Fruit fly (Drosophila melanogaster): Measurements from ENCODE around the gene CG32152.
A peak's percentile ranks its signal among the peaks of the same experiment; 100 is the strongest.

Gene CG32152

DNA sequence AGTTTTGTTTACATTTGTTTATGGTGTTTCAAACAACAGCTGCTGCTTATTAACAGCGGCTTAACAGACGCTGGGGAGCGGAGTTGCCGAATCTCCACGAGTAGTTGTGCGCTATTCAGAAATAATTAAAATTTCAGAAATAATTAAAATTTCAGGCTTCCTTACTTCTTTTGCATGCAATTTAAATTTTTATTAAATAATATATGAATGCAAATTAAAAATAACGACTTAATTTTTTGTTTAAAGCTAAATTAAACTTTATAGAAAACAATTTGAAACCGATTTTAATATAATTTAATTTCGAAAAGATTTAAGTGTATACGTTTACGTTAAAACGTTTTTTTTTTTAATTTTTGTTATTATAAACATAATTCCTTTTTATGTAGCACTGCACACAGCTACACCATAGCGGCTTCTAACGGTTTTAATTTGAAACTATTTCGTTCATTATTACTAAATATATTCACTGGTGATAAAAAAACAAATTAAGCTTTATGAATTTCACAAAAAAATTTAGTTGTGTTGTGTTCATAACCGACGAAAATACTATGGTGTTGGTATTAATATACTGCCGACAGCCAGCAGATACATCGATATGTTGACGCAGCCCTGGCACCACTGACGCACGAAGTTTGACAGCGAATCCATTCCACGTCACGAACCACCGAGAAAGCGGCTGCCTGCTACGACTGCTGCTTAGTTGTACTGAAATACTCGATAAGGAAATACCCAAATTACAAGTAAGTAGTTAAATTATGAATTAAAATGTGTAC is 14.7 kb downstream of the CG32152 start, which contains the start of gene SsRbeta:
SsRbeta (plus strand) TSS at position 645 of the 773 bp plus-strand sequence.
- TF ChIP-seq row (GFP tag; IDR thresholded peaks at IDR 0.05) (peak; percentile 74), tx (GFP tag; optimal IDR thresholded peaks at IDR 0.05) (no peak), esg (GFP tag; conservative IDR thresholded peaks at IDR 0.05) (peak; percentile 41), CG7786 (GFP tag; optimal IDR thresholded peaks at IDR 0.05) (no peak), CG4424 (GFP tag; optimal IDR thresholded peaks at IDR 0.05) (peak; percentile 48), Nf-YA (GFP tag; IDR thresholded peaks at IDR 0.05) (0 out of 2 replicates have a peak, but pooled peaks have one; percentile 11), luna (GFP tag; optimal IDR thresholded peaks at IDR 0.05) (no peak), Dll (GFP tag; IDR thresholded peaks at IDR 0.05; ENCODE audit: partially characterized antibody) (peak; percentile 67), inv (GFP tag; IDR thresholded peaks at IDR 0.05; ENCODE audit: partially characterized antibody) (peak; percentile 64; the same call in 1 of the 2 replicates), CG6689 (GFP tag; IDR thresholded peaks at IDR 0.05) (peak; percentile 43), bigmax (GFP tag; optimal IDR thresholded peaks at IDR 0.05) (peak; percentile 17), Ada2b (GFP tag; IDR thresholded peaks at IDR 0.05) (peak; percentile 38; the same call in 1 of the 2 replicates), cas (GFP tag; IDR thresholded peaks at IDR 0.05) (no peak), vvl (GFP tag; IDR thresholded peaks at IDR 0.05) (peak; percentile 32), Ptx1 (GFP tag; IDR thresholded peaks at IDR 0.05) (peak; percentile 4; the same call in 1 of the 2 replicates), CG6654 (GFP tag; optimal IDR thresholded peaks at IDR 0.05) (no peak), CG4328 (GFP tag; optimal IDR thresholded peaks at IDR 0.05) (peak; percentile 44), dmrt11E (tag; optimal IDR thresholded peaks at IDR 0.05) (peak; percentile 38), CG10979 (tag; optimal IDR thresholded peaks at IDR 0.05) (no peak), CG2202 (tag; optimal IDR thresholded peaks at IDR 0.05) (no peak), Rx (GFP tag; IDR thresholded peaks at IDR 0.05) (peak; percentile 46), aop (GFP tag; IDR thresholded peaks at IDR 0.05) (0 out of 2 replicates have a peak, but pooled peaks have one; percentile 4), CG7963 (GFP tag; IDR thresholded peaks at IDR 0.05; ENCODE audit: partially characterized antibody) (no peak), pnt (GFP tag; optimal IDR thresholded peaks at IDR 0.05) (no peak), Meics (GFP tag; optimal IDR thresholded peaks at IDR 0.05) (peak; percentile 43), lov (optimal IDR thresholded peaks at IDR 0.05) (no peak), lov (GFP tag; IDR thresholded peaks at IDR 0.05) (0 out of 3 replicates have a peak, but pooled peaks have one; percentile 4), CG13775 (GFP tag; optimal IDR thresholded peaks at IDR 0.05) (peak; percentile 67), wor (GFP tag; IDR thresholded peaks at IDR 0.05) (no peak), CG13624 (GFP tag; optimal IDR thresholded peaks at IDR 0.05) (peak; percentile 43), CG12104 (GFP tag; optimal IDR thresholded peaks at IDR 0.05) (peak; percentile 45), org-1 (GFP tag; optimal IDR thresholded peaks at IDR 0.05) (peak; percentile 1), CG9727 (GFP tag; optimal IDR thresholded peaks at IDR 0.05) (peak; percentile 43), gsb (GFP tag; IDR thresholded peaks at IDR 0.05) (no peak; the same call in 1 of the 2 replicates), CG10321 (GFP tag; IDR thresholded peaks at IDR 0.05) (peak; percentile 31; the same call in 1 of the 2 replicates), CG10959 (GFP tag; IDR thresholded peaks at IDR 0.05) (no peak), Hr51 (GFP tag; optimal IDR thresholded peaks at IDR 0.05) (peak; percentile 3 to 57), CG12744 (GFP tag; optimal IDR thresholded peaks at IDR 0.05) (no peak), Med (GFP tag) (peak; percentile 91), Rfx (GFP tag; IDR thresholded peaks at IDR 0.05) (peak; percentile 66), odd (GFP tag; optimal IDR thresholded peaks at IDR 0.05) (no peak), CG14014 (GFP tag; IDR thresholded peaks at IDR 0.05) (peak; percentile 71), CG2875 (GFP tag; optimal IDR thresholded peaks at IDR 0.05) (peak; percentile 4), usp (GFP tag; optimal IDR thresholded peaks at IDR 0.05) (no peak), CG34422 (GFP tag; IDR thresholded peaks at IDR 0.05) (peak; percentile 68; the same call in 2 of the 3 replicates), NFAT (GFP tag; IDR thresholded peaks at IDR 0.05) (peak; percentile 81), Neu2 (GFP tag; optimal IDR thresholded peaks at IDR 0.05; ENCODE audit: borderline replicate concordance) (no peak), H15 (GFP tag; IDR thresholded peaks at IDR 0.05) (peak; percentile 51; the same call in 2 of the 3 replicates), Ravus (GFP tag; IDR thresholded peaks at IDR 0.05) (no peak)
